1 fruit fly cellular context compared by ENCODE assay signal in the genomic region with DNA sequence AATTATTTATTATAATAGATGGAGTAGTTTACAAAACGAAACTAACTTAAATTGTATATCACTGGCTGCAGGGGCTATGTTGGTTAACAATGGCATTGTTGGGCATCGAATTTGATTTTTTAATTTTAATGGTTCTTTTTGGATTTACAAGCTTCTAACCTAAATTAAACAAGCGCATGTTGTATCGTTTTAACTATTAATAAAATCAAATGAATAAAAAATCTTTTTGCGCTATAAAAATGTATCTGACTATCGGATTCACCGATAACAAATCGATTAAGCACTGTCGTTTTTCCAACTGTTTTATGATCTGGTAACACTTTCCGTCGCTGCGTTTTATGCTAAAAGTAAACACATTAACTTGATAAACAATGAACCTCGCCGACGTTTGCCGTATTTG.
TF ChIP-seq lines count a peak whose summit lies in the region.

A gene (minus strand): TSS at position 243 of the 400 bp plus-strand sequence.
A gene (plus strand): TSS at position 303 of the 400 bp plus-strand sequence.

TF ChIP-seq in whole organism, embryonic, 481 proteins besides CTCF, POLR2A, EP300 and RAD21 (continued from another document):
- TF ChIP-seq CG2199 (GFP tag; IDR thresholded peaks at IDR 0.05; lab: Robert Waterston, UW) (no peak), Lhr (GFP tag; optimal IDR thresholded peaks at IDR 0.05; lab: Kevin White, UChicago) (peak; percentile 5), nom (GFP tag; optimal IDR thresholded peaks at IDR 0.05; lab: Kevin White, UChicago) (no peak), CG16813 (GFP tag; IDR thresholded peaks at IDR 0.05; lab: Robert Waterston, UW; ENCODE audit: partially characterized antibody) (peak; percentile 64), CG11695 (GFP tag; IDR thresholded peaks at IDR 0.05; lab: Robert Waterston, UW) (0 out of 3 replicates have a peak, but pooled peaks have one; percentile 8), Trl (optimal IDR thresholded peaks at IDR 0.05; lab: Kevin White, UChicago) (no peak), Trl (GFP tag; optimal IDR thresholded peaks at IDR 0.05; lab: Kevin White, UChicago) (no peak), CG14667 (GFP tag; IDR thresholded peaks at IDR 0.05; lab: Robert Waterston, UW) (no peak), CG1647 (GFP tag; optimal IDR thresholded peaks at IDR 0.05; lab: Kevin White, UChicago) (no peak), Opbp (GFP tag; IDR thresholded peaks at IDR 0.05; lab: Robert Waterston, UW; ENCODE audit: partially characterized antibody) (0 out of 3 replicates have a peak, but pooled peaks have one; percentile 4), Awh (GFP tag; IDR thresholded peaks at IDR 0.05; lab: Robert Waterston, UW) (0 out of 2 replicates have a peak, but pooled peaks have one; percentile 7), CG10267 (tag; optimal IDR thresholded peaks at IDR 0.05; lab: Kevin White, UChicago) (peak; percentile 41), Scr (GFP tag; IDR thresholded peaks at IDR 0.05; lab: Robert Waterston, UW; ENCODE audit: partially characterized antibody) (peak; percentile 58), Dll (GFP tag; IDR thresholded peaks at IDR 0.05; lab: Robert Waterston, UW; ENCODE audit: partially characterized antibody) (peak; percentile 71), CG33557 (GFP tag; optimal IDR thresholded peaks at IDR 0.05; lab: Kevin White, UChicago) (peak; percentile 9), sens (GFP tag; lab: Kevin White, UChicago) (peak; percentile 84), slou (GFP tag; optimal IDR thresholded peaks at IDR 0.05; lab: Kevin White, UChicago) (no peak), BEAF-32 (GFP tag; optimal IDR thresholded peaks at IDR 0.05; lab: Kevin White, UChicago) (peak; percentile 77), CG3995 (GFP tag; optimal IDR thresholded peaks at IDR 0.05; lab: Kevin White, UChicago) (peak; percentile 4), oc (tag; optimal IDR thresholded peaks at IDR 0.05; lab: Kevin White, UChicago) (no peak), Six4 (GFP tag; optimal IDR thresholded peaks at IDR 0.05; lab: Kevin White, UChicago) (no peak), Atf3 (GFP tag; optimal IDR thresholded peaks at IDR 0.05; lab: Kevin White, UChicago) (no peak), CG4360 (GFP tag; IDR thresholded peaks at IDR 0.05; lab: Robert Waterston, UW) (no peak), CG15514 (GFP tag; optimal IDR thresholded peaks at IDR 0.05; lab: Kevin White, UChicago) (peak; percentile 66), Sin3A (optimal IDR thresholded peaks at IDR 0.05; lab: Kevin White, UChicago) (peak; percentile 33), CHES-1-like (GFP tag; optimal IDR thresholded peaks at IDR 0.05; lab: Kevin White, UChicago) (peak; percentile 10), CG10565 (GFP tag; optimal IDR thresholded peaks at IDR 0.05; lab: Kevin White, UChicago) (no peak), CG4404 (GFP tag; IDR thresholded peaks at IDR 0.05; lab: Robert Waterston, UW) (no peak), row (GFP tag; IDR thresholded peaks at IDR 0.05; lab: Robert Waterston, UW) (0 out of 3 replicates have a peak, but pooled peaks have one; percentile 42), hbn (GFP tag; IDR thresholded peaks at IDR 0.05; lab: Robert Waterston, UW; ENCODE audit: partially characterized antibody) (peak; percentile 47; the same call in 1 of the 2 replicates), CG4617 (GFP tag; optimal IDR thresholded peaks at IDR 0.05; lab: Kevin White, UChicago; ENCODE audit: borderline replicate concordance) (peak; percentile 13), CG2116 (GFP tag; optimal IDR thresholded peaks at IDR 0.05; lab: Kevin White, UChicago) (peak; percentile 80), fd3F (GFP tag; optimal IDR thresholded peaks at IDR 0.05; lab: Kevin White, UChicago) (no peak), MBD-R2 (GFP tag; IDR thresholded peaks at IDR 0.05; lab: Robert Waterston, UW) (peak; percentile 53), Sry-δ (GFP tag; optimal IDR thresholded peaks at IDR 0.05; lab: Kevin White, UChicago) (peak; percentile 67), trem (tag; optimal IDR thresholded peaks at IDR 0.05; lab: Kevin White, UChicago) (peak; percentile 64), YL-1 (GFP tag; optimal IDR thresholded peaks at IDR 0.05; lab: Kevin White, UChicago) (peak; percentile 71), exex (tag; optimal IDR thresholded peaks at IDR 0.05; lab: Kevin White, UChicago) (peak; percentile 30), lilli (GFP tag; optimal IDR thresholded peaks at IDR 0.05; lab: Kevin White, UChicago) (peak; percentile 5), Max (GFP tag; optimal IDR thresholded peaks at IDR 0.05; lab: Kevin White, UChicago) (peak; percentile 29), grau (tag; optimal IDR thresholded peaks at IDR 0.05; lab: Kevin White, UChicago) (no peak), gro (GFP tag; optimal IDR thresholded peaks at IDR 0.05; lab: Kevin White, UChicago) (no peak), CG34224 (GFP tag; IDR thresholded peaks at IDR 0.05; lab: Robert Waterston, UW; ENCODE audit: partially characterized antibody) (peak; percentile 59; the same call in 2 of the 3 replicates), CG3847 (GFP tag; IDR thresholded peaks at IDR 0.05; lab: Robert Waterston, UW) (peak; percentile 22; the same call in 1 of the 2 replicates), Doc3 (GFP tag; IDR thresholded peaks at IDR 0.05; lab: Robert Waterston, UW; ENCODE audit: partially characterized antibody) (peak; percentile 54; the same call in 1 of the 3 replicates), dimm (GFP tag; IDR thresholded peaks at IDR 0.05; lab: Robert Waterston, UW) (no peak), unc-4 (GFP tag; IDR thresholded peaks at IDR 0.05; lab: Robert Waterston, UW; ENCODE audit: partially characterized antibody) (peak; percentile 62; the same call in 1 of the 2 replicates), CG9727 (GFP tag; optimal IDR thresholded peaks at IDR 0.05; lab: Kevin White, UChicago) (peak; percentile 18), CG2120 (GFP tag; optimal IDR thresholded peaks at IDR 0.05; lab: Kevin White, UChicago) (peak; percentile 17), fd96Cb (tag; optimal IDR thresholded peaks at IDR 0.05; lab: Kevin White, UChicago) (no peak), amos (GFP tag; IDR thresholded peaks at IDR 0.05; lab: Robert Waterston, UW; ENCODE audit: partially characterized antibody) (peak; percentile 57), Hmr (GFP tag; optimal IDR thresholded peaks at IDR 0.05; lab: Kevin White, UChicago) (no peak), CG6683 (GFP tag; optimal IDR thresholded peaks at IDR 0.05; lab: Kevin White, UChicago) (no peak), CoRest (tag; optimal IDR thresholded peaks at IDR 0.05; lab: Kevin White, UChicago) (peak; percentile 28), CG7271 (tag; optimal IDR thresholded peaks at IDR 0.05; lab: Kevin White, UChicago) (no peak), CG12391 (tag; optimal IDR thresholded peaks at IDR 0.05; lab: Kevin White, UChicago) (peak; percentile 32), HmgZ (tag; optimal IDR thresholded peaks at IDR 0.05; lab: Kevin White, UChicago) (peak; percentile 15), CG18619 (GFP tag; optimal IDR thresholded peaks at IDR 0.05; lab: Kevin White, UChicago) (no peak), Oli (tag; optimal IDR thresholded peaks at IDR 0.05; lab: Kevin White, UChicago) (no peak), nerfin-2 (GFP tag; IDR thresholded peaks at IDR 0.05; lab: Robert Waterston, UW; ENCODE audit: partially characterized antibody) (peak; percentile 42; the same call in 1 of the 2 replicates), bbx (GFP tag; IDR thresholded peaks at IDR 0.05; lab: Robert Waterston, UW; ENCODE audit: partially characterized antibody) (peak; percentile 26; the same call in 1 of the 2 replicates), chinmo (GFP tag; IDR thresholded peaks at IDR 0.05; lab: Robert Waterston, UW; ENCODE audit: partially characterized antibody) (0 out of 4 replicates have a peak, but pooled peaks have one; percentile 45), CG15601 (tag; optimal IDR thresholded peaks at IDR 0.05; lab: Kevin White, UChicago) (peak; percentile 31), zen (tag; optimal IDR thresholded peaks at IDR 0.05; lab: Kevin White, UChicago) (no peak), bcd (GFP tag; optimal IDR thresholded peaks at IDR 0.05; lab: Kevin White, UChicago) (peak; percentile 14), H2.0 (GFP tag; IDR thresholded peaks at IDR 0.05; lab: Robert Waterston, UW) (no peak), slp2 (GFP tag; optimal IDR thresholded peaks at IDR 0.05; lab: Kevin White, UChicago) (no peak), pzg (GFP tag; optimal IDR thresholded peaks at IDR 0.05; lab: Kevin White, UChicago) (peak; percentile 47), MESR4 (GFP tag; optimal IDR thresholded peaks at IDR 0.05; lab: Kevin White, UChicago) (no peak), mld (GFP tag; IDR thresholded peaks at IDR 0.05; lab: Robert Waterston, UW; ENCODE audit: partially characterized antibody) (no peak), Bgb (GFP tag; IDR thresholded peaks at IDR 0.05; lab: Robert Waterston, UW; ENCODE audit: partially characterized antibody) (peak; percentile 32; the same call in 1 of the 2 replicates), E2f2 (GFP tag; IDR thresholded peaks at IDR 0.05; lab: Robert Waterston, UW) (peak; percentile 70), sna (GFP tag; IDR thresholded peaks at IDR 0.05; lab: Robert Waterston, UW; ENCODE audit: partially characterized antibody) (peak; percentile 66; the same call in 1 of the 2 replicates), CG17186 (GFP tag; optimal IDR thresholded peaks at IDR 0.05; lab: Kevin White, UChicago) (peak; percentile 69), CG13287 (GFP tag; IDR thresholded peaks at IDR 0.05; lab: Robert Waterston, UW; ENCODE audit: partially characterized antibody) (peak; percentile 67), tna (GFP tag; IDR thresholded peaks at IDR 0.05; lab: Robert Waterston, UW; ENCODE audit: partially characterized antibody) (peak; percentile 23; the same call in 1 of the 2 replicates), nerfin-1 (tag; optimal IDR thresholded peaks at IDR 0.05; lab: Kevin White, UChicago) (no peak), CG6272 (GFP tag; IDR thresholded peaks at IDR 0.05; lab: Robert Waterston, UW) (no peak), CG10979 (tag; optimal IDR thresholded peaks at IDR 0.05; lab: Kevin White, UChicago) (no peak), B-H2 (GFP tag; optimal IDR thresholded peaks at IDR 0.05; lab: Kevin White, UChicago) (no peak), CG31388 (GFP tag; optimal IDR thresholded peaks at IDR 0.05; lab: Kevin White, UChicago) (no peak), HLH4C (GFP tag; IDR thresholded peaks at IDR 0.05; lab: Robert Waterston, UW; ENCODE audit: partially characterized antibody) (peak; percentile 60), CG18476 (GFP tag; optimal IDR thresholded peaks at IDR 0.05; lab: Kevin White, UChicago) (no peak), HmgD (GFP tag; optimal IDR thresholded peaks at IDR 0.05; lab: Kevin White, UChicago) (no peak), CG9797 (GFP tag; optimal IDR thresholded peaks at IDR 0.05; lab: Kevin White, UChicago) (peak; percentile 53), Stat92E (GFP tag; optimal IDR thresholded peaks at IDR 0.05; lab: Kevin White, UChicago) (peak in 1 of 3 experiments; percentile 11), CG12659 (GFP tag; optimal IDR thresholded peaks at IDR 0.05; lab: Kevin White, UChicago) (peak; percentile 43), gfzf (GFP tag; optimal IDR thresholded peaks at IDR 0.05; lab: Kevin White, UChicago) (peak; percentile 68)
TF ChIP-seq in whole organism, embryonic: peak in this region for 73.
